Fruit fly (Drosophila melanogaster) whole organism, embryonic: ENCODE results near the gene PIP82.

ENCODE experiments used
- Ada2b ChIP-seq: fragments of 200-800 bp; sonication (Bioruptor generic); IDR thresholded peaks from 2 replicates; pipeline ENCODE4 v1.3.6; 2022; ENCODE audit warnings: missing biosample characterization, missing genetic modification characterization
- Antp ChIP-seq: fragments of 200-800 bp; sonication (Bioruptor generic); optimal IDR thresholded peaks from 3 replicates; lab custom pipeline; 2016; ENCODE audit warnings: missing biosample characterization, missing genetic modification characterization
- CG10209 ChIP-seq: fragments of 200-800 bp; sonication (Bioruptor generic); optimal IDR thresholded peaks from 3 replicates; lab custom pipeline; 2017; ENCODE audit warnings: missing biosample characterization, mild to moderate bottlenecking, missing genetic modification characterization, missing genetic modification reagents
- CG10462 ChIP-seq: fragments of 200-800 bp; sonication (Bioruptor generic); optimal IDR thresholded peaks from 2 replicates; lab custom pipeline; 2016; ENCODE audit warnings: missing biosample characterization, missing genetic modification characterization
- CG11093 ChIP-seq: fragments of 200-800 bp; sonication (Bioruptor generic); IDR thresholded peaks from 3 replicates; pipeline ENCODE4 v1.3.6; 2022; ENCODE audit warnings: missing biosample characterization, missing genetic modification characterization
- CG11504 ChIP-seq: fragments of 200-800 bp; sonication (Bioruptor generic); optimal IDR thresholded peaks from 3 replicates; lab custom pipeline; 2019; ENCODE audit warnings: missing biosample characterization, mild to moderate bottlenecking, missing genetic modification characterization, moderate library complexity
- CG12299 ChIP-seq: fragments of 200-800 bp; sonication (Bioruptor generic); optimal IDR thresholded peaks from 2 replicates; lab custom pipeline; 2018; ENCODE audit warnings: missing biosample characterization, mild to moderate bottlenecking, missing genetic modification characterization
- CG12942 ChIP-seq: fragments of 200-800 bp; sonication (Bioruptor generic); optimal IDR thresholded peaks from 3 replicates; lab custom pipeline; 2016; ENCODE audit warnings: missing biosample characterization, missing genetic modification characterization
- CG14667 ChIP-seq: fragments of 200-800 bp; sonication (Bioruptor generic); IDR thresholded peaks from 2 replicates; pipeline ENCODE4 v1.3.6; 2022; ENCODE audit warnings: missing biosample characterization, missing genetic modification characterization
- CG15269 ChIP-seq: fragments of 200-800 bp; sonication (Bioruptor generic); optimal IDR thresholded peaks from 2 replicates; lab custom pipeline; 2018; ENCODE audit warnings: missing biosample characterization, mild to moderate bottlenecking, missing genetic modification characterization, moderate library complexity
- CG15514 ChIP-seq: fragments of 200-800 bp; sonication (Bioruptor generic); optimal IDR thresholded peaks from 3 replicates; lab custom pipeline; 2017; ENCODE audit warnings: missing biosample characterization, missing genetic modification characterization, mild to moderate bottlenecking, moderate library complexity, missing genetic modification reagents
- CG2199 ChIP-seq: fragments of 200-800 bp; sonication (Bioruptor generic); IDR thresholded peaks from 3 replicates; pipeline ENCODE4 v1.3.6; 2022; ENCODE audit warnings: missing biosample characterization, missing genetic modification characterization
- CG31441 ChIP-seq: fragments of 200-800 bp; sonication (Bioruptor generic); IDR thresholded peaks from 2 replicates; pipeline ENCODE4 v1.3.6; 2022; ENCODE audit warnings: missing biosample characterization, missing genetic modification characterization
- CG32772 ChIP-seq: fragments of 200-800 bp; sonication (Bioruptor generic); IDR thresholded peaks from 2 replicates; pipeline ENCODE4 v1.3.6; 2022; ENCODE audit warnings: missing biosample characterization, missing genetic modification characterization
- CG34422 ChIP-seq: fragments of 200-800 bp; sonication (Bioruptor generic); IDR thresholded peaks from 3 replicates; pipeline ENCODE4 v1.3.6; 2022; ENCODE audit warnings: missing biosample characterization, missing genetic modification characterization
- CG6765 ChIP-seq: fragments of 200-800 bp; sonication (Bioruptor generic); optimal IDR thresholded peaks from 3 replicates; lab custom pipeline; 2017; ENCODE audit warnings: missing biosample characterization, mild to moderate bottlenecking, missing genetic modification characterization
- CG6813 ChIP-seq: fragments of 200-800 bp; sonication (Bioruptor generic); optimal IDR thresholded peaks from 2 replicates; lab custom pipeline; 2017; ENCODE audit warnings: missing biosample characterization, missing genetic modification characterization, mild to moderate bottlenecking, moderate library complexity, missing genetic modification reagents
- CG8924 ChIP-seq: fragments of 200-800 bp; optimal IDR thresholded peaks from 3 replicates; lab custom pipeline; 2019; ENCODE audit warnings: missing biosample characterization, mild to moderate bottlenecking, missing genetic modification characterization, moderate library complexity
- CG9609 ChIP-seq: fragments of 200-800 bp; sonication (Bioruptor generic); optimal IDR thresholded peaks from 3 replicates; lab custom pipeline; 2016; ENCODE audit warnings: missing biosample characterization, missing genetic modification characterization
- CG9797 ChIP-seq: fragments of 200-800 bp; sonication (Bioruptor generic); optimal IDR thresholded peaks from 3 replicates; lab custom pipeline; 2018; ENCODE audit warnings: missing biosample characterization, mild to moderate bottlenecking, missing genetic modification characterization
- CTCF ChIP-seq: fragments of 200-800 bp; sonication (Bioruptor generic); optimal IDR thresholded peaks from 2 replicates; lab custom pipeline; 2017; ENCODE audit warnings: missing biosample characterization, mild to moderate bottlenecking, missing genetic modification characterization, moderate library complexity
- CkIIα-i1 ChIP-seq: fragments of 200-800 bp; sonication (Bioruptor generic); IDR thresholded peaks from 2 replicates; pipeline ENCODE4 v1.3.6; 2022; ENCODE audit warnings: missing biosample characterization, missing genetic modification characterization
- Dip2 ChIP-seq: fragments of 200-800 bp; sonication (Bioruptor generic); IDR thresholded peaks from 2 replicates; pipeline ENCODE4 v1.3.6; 2022; ENCODE audit warnings: missing biosample characterization, missing genetic modification characterization
- Dll ChIP-seq: fragments of 200-800 bp; sonication (Bioruptor generic); IDR thresholded peaks from 4 replicates; pipeline ENCODE4 v1.3.6; 2022; ENCODE audit warnings: missing biosample characterization, missing genetic modification characterization; ENCODE audit not compliant: partially characterized antibody
- Optix ChIP-seq: fragments of 200-800 bp; sonication (Bioruptor generic); IDR thresholded peaks from 3 replicates; pipeline ENCODE4 v1.3.6; 2022; ENCODE audit warnings: missing biosample characterization, missing genetic modification characterization
- Ptx1 ChIP-seq: fragments of 200-800 bp; sonication (Bioruptor generic); IDR thresholded peaks from 2 replicates; pipeline ENCODE4 v1.3.6; 2022; ENCODE audit warnings: missing biosample characterization, missing genetic modification characterization
- Rfx ChIP-seq: fragments of 200-800 bp; sonication (Bioruptor generic); IDR thresholded peaks from 2 replicates; pipeline ENCODE4 v1.3.6; 2022; ENCODE audit warnings: missing biosample characterization, missing genetic modification characterization
- Ssrp ChIP-seq: fragments of 200-800 bp; sonication (Bioruptor generic); optimal IDR thresholded peaks from 2 replicates; lab custom pipeline; 2018; ENCODE audit warnings: missing biosample characterization, mild to moderate bottlenecking, missing genetic modification characterization, moderate library complexity
- cwo ChIP-seq: fragments of 200-800 bp; sonication (Bioruptor generic); optimal IDR thresholded peaks from 3 replicates; lab custom pipeline; 2017; ENCODE audit warnings: missing biosample characterization, missing genetic modification characterization, mild to moderate bottlenecking, moderate library complexity, missing genetic modification reagents
- dysf ChIP-seq: fragments of 200-800 bp; sonication (Bioruptor generic); IDR thresholded peaks from 3 replicates; pipeline ENCODE4 v1.3.6; 2022; ENCODE audit warnings: missing biosample characterization, missing genetic modification characterization
- ems ChIP-seq: fragments of 200-800 bp; sonication (Bioruptor generic); optimal IDR thresholded peaks from 3 replicates; lab custom pipeline; 2016; ENCODE audit warnings: missing biosample characterization, missing genetic modification characterization
- gem ChIP-seq: fragments of 200-800 bp; sonication (Bioruptor generic); optimal IDR thresholded peaks from 2 replicates; lab custom pipeline; 2019; ENCODE audit warnings: missing biosample characterization, mild to moderate bottlenecking, missing genetic modification characterization, moderate library complexity
- grn ChIP-seq: fragments of 200-800 bp; sonication (Bioruptor generic); optimal IDR thresholded peaks from 3 replicates; lab custom pipeline; 2017; ENCODE audit warnings: missing biosample characterization, missing genetic modification characterization
- hb ChIP-seq: fragments of 200-800 bp; sonication (Bioruptor generic); IDR thresholded peaks from 3 replicates; pipeline ENCODE4 v1.3.6; 2022; ENCODE audit warnings: missing biosample characterization, missing genetic modification characterization; ENCODE audit not compliant: partially characterized antibody
- lov ChIP-seq, 2 experiments: fragments of 200-800 bp in 1 of 2; fragments of >200 bp in 1 of 2; sonication (Bioruptor generic) in 1 of 2; IDR thresholded peaks in 1 of 2; optimal IDR thresholded peaks in 1 of 2; 2 replicates in 1 of 2; 3 replicates in 1 of 2; pipeline versions ENCODE4 v1.3.6 to Lab custom; 2017 to 2022; ENCODE audit warnings: missing biosample characterization in 1 of 2, missing genetic modification characterization in 1 of 2
- maf-S ChIP-seq: fragments of 200-800 bp; sonication (Bioruptor generic); optimal IDR thresholded peaks from 2 replicates; lab custom pipeline; 2016; ENCODE audit warnings: missing biosample characterization, missing genetic modification characterization
- mam ChIP-seq: fragments of 200-800 bp; sonication (Bioruptor generic); optimal IDR thresholded peaks from 3 replicates; lab custom pipeline; 2016; ENCODE audit warnings: missing biosample characterization, missing genetic modification characterization
- oc ChIP-seq: fragments of 200-800 bp; sonication (Bioruptor generic); optimal IDR thresholded peaks from 2 replicates; lab custom pipeline; 2018; ENCODE audit warnings: missing biosample characterization, mild to moderate bottlenecking, missing genetic modification characterization, moderate library complexity
- pum ChIP-seq: fragments of 200-800 bp; sonication (Bioruptor generic); optimal IDR thresholded peaks from 2 replicates; lab custom pipeline; 2016; ENCODE audit warnings: missing biosample characterization, missing genetic modification characterization
- sens ChIP-seq: fragments of 200-800 bp; sonication (Bioruptor generic); peaks from one replicate; lab custom pipeline; 2016; ENCODE audit warnings: missing biosample characterization, missing genetic modification characterization
- slbo ChIP-seq: fragments of 200-800 bp; sonication (Bioruptor generic); IDR thresholded peaks from 2 replicates; pipeline ENCODE4 v1.3.6; 2022; ENCODE audit warnings: missing biosample characterization, missing genetic modification characterization
- sna ChIP-seq: fragments of 200-800 bp; sonication (Bioruptor generic); IDR thresholded peaks from 2 replicates; pipeline ENCODE4 v1.3.6; 2022; ENCODE audit warnings: missing biosample characterization, missing genetic modification characterization; ENCODE audit not compliant: partially characterized antibody
- so ChIP-seq: fragments of 200-800 bp; sonication (Bioruptor generic); IDR thresholded peaks from 3 replicates; pipeline ENCODE4 v1.3.6; 2022; ENCODE audit warnings: missing biosample characterization, missing genetic modification characterization
- stwl ChIP-seq: fragments of 200-800 bp; sonication (Bioruptor generic); optimal IDR thresholded peaks from 3 replicates; lab custom pipeline; 2018; ENCODE audit warnings: missing biosample characterization, mild to moderate bottlenecking, missing genetic modification characterization, moderate library complexity
- tap ChIP-seq: fragments of 200-800 bp; optimal IDR thresholded peaks from 3 replicates; lab custom pipeline; 2019; ENCODE audit warnings: missing biosample characterization, mild to moderate bottlenecking, missing genetic modification characterization, moderate library complexity
- ttk ChIP-seq: fragments of 200-800 bp; sonication (Bioruptor generic); IDR thresholded peaks from 2 replicates; pipeline ENCODE4 v2.1.2; 2022; ENCODE audit warnings: missing biosample characterization, missing genetic modification characterization
- unc-4 ChIP-seq: fragments of 200-800 bp; sonication (Bioruptor generic); IDR thresholded peaks from 2 replicates; pipeline ENCODE4 v1.3.6; 2022; ENCODE audit warnings: missing biosample characterization, missing genetic modification characterization; ENCODE audit not compliant: partially characterized antibody
- usp ChIP-seq: fragments of >200 bp; optimal IDR thresholded peaks from 2 replicates; lab custom pipeline; 2017; ENCODE audit warnings: missing biosample characterization, missing genetic modification characterization

The PIP82 gene

DNA sequence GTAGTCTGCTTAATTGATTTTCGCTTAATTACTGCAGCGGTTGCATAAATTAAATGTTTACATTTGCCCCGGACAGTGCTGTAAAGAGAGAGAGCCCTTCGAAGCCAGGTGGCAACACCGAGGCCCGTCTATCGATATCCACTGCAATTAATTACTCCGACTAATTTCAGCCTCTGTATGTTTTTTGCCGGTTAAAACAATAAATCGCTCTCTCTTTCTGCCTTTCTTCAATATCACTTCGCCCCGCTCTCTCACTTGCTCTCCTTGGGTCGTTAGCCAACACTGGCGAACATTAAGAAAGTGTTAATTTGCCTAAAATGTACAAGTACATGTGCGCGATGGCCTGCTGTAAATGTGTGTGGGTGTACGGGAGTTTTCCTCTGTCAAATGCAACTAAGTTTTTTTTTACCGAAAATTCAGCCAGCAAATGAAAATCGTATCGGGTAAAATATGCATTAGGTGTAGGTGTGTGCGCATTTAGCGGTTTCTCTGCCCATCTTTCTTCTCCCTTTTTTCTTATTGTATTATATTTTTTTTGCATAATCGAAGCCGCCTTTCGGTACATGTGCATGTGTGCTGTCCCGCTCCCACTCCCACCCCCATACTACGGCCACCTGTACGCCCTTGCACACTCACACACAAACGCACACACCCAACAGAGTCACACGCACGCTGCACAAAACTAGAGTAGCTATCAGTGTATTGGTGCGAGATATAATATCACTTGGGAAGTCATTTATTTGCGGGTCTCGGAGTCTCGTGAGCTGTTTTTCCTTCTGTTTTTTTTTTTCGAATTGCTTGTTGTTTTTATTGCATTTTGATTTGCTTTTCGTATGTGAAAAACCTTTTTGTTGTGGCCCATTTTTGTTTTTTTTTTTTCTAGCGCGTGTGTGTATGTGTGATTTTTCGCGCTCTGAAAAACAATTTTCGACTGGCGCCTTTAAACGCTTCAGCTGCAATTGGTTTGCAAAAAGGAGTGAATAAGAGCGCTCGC, 32.2 kb upstream of the PIP82 start (continued):
- no peak for TF ChIP-seq maf-S (GFP tag; lab: Kevin White, UChicago)
- no peak for TF ChIP-seq lov (optimal IDR thresholded peaks at IDR 0.05; lab: Kevin White, UChicago)
- 0 out of 3 replicates have a peak, but pooled peaks have one; percentile 45 for TF ChIP-seq lov (GFP tag; IDR thresholded peaks at IDR 0.05; lab: Robert Waterston, UW)
- no peak; the same call in 2 of the 3 replicates for TF ChIP-seq so (GFP tag; lab: Robert Waterston, UW)
- TF ChIP-seq Rfx (GFP tag; lab: Robert Waterston, UW) = 0 out of 2 replicates have a peak, but pooled peaks have one; percentile 17
- TF ChIP-seq CG11504 (tag; lab: Kevin White, UChicago) = no peak
- TF ChIP-seq Ada2b (GFP tag; lab: Robert Waterston, UW) = no peak
- TF ChIP-seq Optix = no peak
- no peak for TF ChIP-seq CkIIα-i1 (GFP tag; lab: Robert Waterston, UW)
- 0 out of 2 replicates have a peak, but pooled peaks have one; percentile 23 for TF ChIP-seq Ptx1 (GFP tag; lab: Robert Waterston, UW)
- peak; percentile 31; the same call in 1 of the 2 replicates for TF ChIP-seq unc-4 (GFP tag; lab: Robert Waterston, UW)
- peak; percentile 8 for TF ChIP-seq CG8924 (tag; lab: Kevin White, UChicago)
- peak; percentile 35 for TF ChIP-seq mam (GFP tag; lab: Kevin White, UChicago)
- TF ChIP-seq ems (GFP tag; lab: Kevin White, UChicago) = peak; percentile 55
- no peak for TF ChIP-seq oc (tag; lab: Kevin White, UChicago)
- TF ChIP-seq dysf = no peak
- TF ChIP-seq CTCF (GFP tag; lab: Kevin White, UChicago) = peak; percentile 4
- TF ChIP-seq tap (tag; lab: Kevin White, UChicago) = no peak
- TF ChIP-seq CG9609 (GFP tag; lab: Kevin White, UChicago) = no peak
- peak; percentile 20 for TF ChIP-seq CG9797
- TF ChIP-seq CG15269 (tag; lab: Kevin White, UChicago) = no peak
- no peak for TF ChIP-seq Dip2 (GFP tag; lab: Robert Waterston, UW)
- TF ChIP-seq cwo (GFP tag; lab: Kevin White, UChicago) = peak; percentile 62
- peak; percentile 7 for TF ChIP-seq CG12942 (GFP tag; lab: Kevin White, UChicago)
- 0 out of 2 replicates have a peak, but pooled peaks have one; percentile 20 for TF ChIP-seq sna (GFP tag; lab: Robert Waterston, UW)
- peak; percentile 22; the same call in 1 of the 2 replicates for TF ChIP-seq slbo (GFP tag; lab: Robert Waterston, UW)
- peak; percentile 20 for TF ChIP-seq CG10209
- no peak for TF ChIP-seq grn (GFP tag; lab: Kevin White, UChicago)
- TF ChIP-seq hb (GFP tag; lab: Robert Waterston, UW) = no peak
- peak; percentile 84 for TF ChIP-seq sens (GFP tag; lab: Kevin White, UChicago)
- TF ChIP-seq Antp (GFP tag; lab: Kevin White, UChicago) = peak; percentile 36
- TF ChIP-seq gem = peak; percentile 8
- TF ChIP-seq CG6765 (GFP tag; lab: Kevin White, UChicago) = no peak
- no peak for TF ChIP-seq CG10462
- no peak for TF ChIP-seq CG11093
- TF ChIP-seq CG2199 (GFP tag; lab: Robert Waterston, UW) = no peak
- TF ChIP-seq Ssrp (tag; lab: Kevin White, UChicago) = peak; percentile 7
- TF ChIP-seq Dll (GFP tag; lab: Robert Waterston, UW) = peak; percentile 46; the same call in 2 of the 4 replicates
- no peak for TF ChIP-seq ttk (GFP tag; lab: Robert Waterston, UW)
- peak; percentile 66; the same call in 1 of the 3 replicates for TF ChIP-seq CG34422 (GFP tag; lab: Robert Waterston, UW)
- peak; percentile 33 for TF ChIP-seq pum (GFP tag; lab: Kevin White, UChicago)
- no peak for TF ChIP-seq CG32772 (GFP tag; lab: Robert Waterston, UW)
- no peak for TF ChIP-seq CG12299
- no peak for TF ChIP-seq usp (GFP tag; lab: Kevin White, UChicago)
- peak; percentile 60 for TF ChIP-seq CG15514 (GFP tag; lab: Kevin White, UChicago)
- TF ChIP-seq CG6813 (GFP tag; lab: Kevin White, UChicago) = no peak
- no peak; the same call in 1 of the 2 replicates for TF ChIP-seq CG31441 (GFP tag; lab: Robert Waterston, UW)
- peak; percentile 72 for TF ChIP-seq stwl (tag; lab: Kevin White, UChicago)
- TF ChIP-seq CG14667 (GFP tag; lab: Robert Waterston, UW) = no peak
